Worm (Caenorhabditis elegans) whole organism, young adult: ENCODE data around the gene F53B3.5.

Experiments
- B0019.2 ChIP-seq: fragments of 200-800 bp; sonication (Bioruptor generic); conservative IDR thresholded peaks from 2 replicates; pipeline ENCODE4 v1.3.6; 2022; ENCODE audit warnings: missing genetic modification reagents, missing genetic modification characterization, missing compliant biosample characterization
- B0336.3 ChIP-seq: fragments of 200-800 bp; sonication (Bioruptor generic); IDR thresholded peaks from 2 replicates; pipeline ENCODE4 v1.3.6; 2022; ENCODE audit warnings: missing genetic modification characterization, missing compliant biosample characterization
- C17E4.6 ChIP-seq: fragments of 200-800 bp; sonication (Bioruptor generic); IDR thresholded peaks from 2 replicates; pipeline ENCODE4 v1.3.6; 2022; ENCODE audit warnings: missing genetic modification reagents, missing genetic modification characterization, missing compliant biosample characterization
- D2030.7 ChIP-seq: fragments of 200-800 bp; sonication (Bioruptor generic); IDR thresholded peaks from 2 replicates; pipeline ENCODE4 v1.3.6; 2022; ENCODE audit warnings: missing genetic modification reagents, missing genetic modification characterization, missing compliant biosample characterization
- F10E7.11 ChIP-seq: sonication (generic microtip); optimal IDR thresholded peaks from 2 replicates; lab custom pipeline; 2017; ENCODE audit warnings: mild to moderate bottlenecking, missing genetic modification characterization, moderate library complexity, missing compliant biosample characterization
- F55B11.4 ChIP-seq: sonication (generic microtip); optimal IDR thresholded peaks from 2 replicates; lab custom pipeline; 2016; ENCODE audit warnings: missing compliant biosample characterization, missing genetic modification characterization, borderline replicate concordance; ENCODE audit not compliant: insufficient read depth
- F57A8.1 ChIP-seq: fragments of 200-800 bp; sonication (Bioruptor generic); optimal IDR thresholded peaks from 2 replicates; lab custom pipeline; 2018; ENCODE audit warnings: mild to moderate bottlenecking, missing genetic modification characterization, moderate library complexity, missing compliant biosample characterization
- Y53F4B.3 ChIP-seq: fragments of 200-800 bp; sonication (Bioruptor generic); IDR thresholded peaks from 2 replicates; pipeline ENCODE4 v1.3.6; 2022; ENCODE audit warnings: missing genetic modification reagents, missing genetic modification characterization, missing compliant biosample characterization
- Y53G8AR.9 ChIP-seq: fragments of 200-800 bp; sonication (Bioruptor generic); conservative IDR thresholded peaks from 2 replicates; pipeline ENCODE4 v1.3.6; 2022; ENCODE audit warnings: missing genetic modification reagents, missing genetic modification characterization, missing compliant biosample characterization
- Y67H2A.10 ChIP-seq: fragments of 200-800 bp; sonication (Bioruptor generic); conservative IDR thresholded peaks from 2 replicates; pipeline ENCODE4 v1.3.6; 2022; ENCODE audit warnings: missing genetic modification reagents, missing genetic modification characterization, missing compliant biosample characterization
- ama-1 ChIP-seq, 3 experiments: fragments of 150-350 bp in 1 of 3; sonication (generic microtip) in 2 of 3; optimal IDR thresholded peaks; 2 replicates each; lab custom pipeline; 2014 to 2018; ENCODE audit warnings: missing biosample characterization in 2 of 3, missing genetic modification characterization in 2 of 3, missing genetic modification reagents in 2 of 3
- atf-7 ChIP-seq: sonication (generic microtip); optimal IDR thresholded peaks from 2 replicates; lab custom pipeline; 2017; ENCODE audit warnings: mild to moderate bottlenecking, missing genetic modification characterization, missing compliant biosample characterization
- attf-3 ChIP-seq: fragments of 200-800 bp; sonication (Bioruptor generic); conservative IDR thresholded peaks from 2 replicates; pipeline ENCODE4 v1.3.6; 2022; ENCODE audit warnings: missing genetic modification reagents, missing genetic modification characterization, missing compliant biosample characterization
- ccch-3 ChIP-seq: fragments of 200-800 bp; sonication (Bioruptor generic); optimal IDR thresholded peaks from 2 replicates; lab custom pipeline; 2018; ENCODE audit warnings: mild to moderate bottlenecking, missing genetic modification characterization, missing compliant biosample characterization
- ceh-100 ChIP-seq: fragments of 200-800 bp; sonication (Bioruptor generic); IDR thresholded peaks from 2 replicates; pipeline ENCODE4 v1.3.6; 2022; ENCODE audit warnings: missing genetic modification reagents, missing genetic modification characterization, missing compliant biosample characterization
- ceh-40 ChIP-seq: fragments of 200-800 bp; sonication (Bioruptor generic); IDR thresholded peaks from 2 replicates; pipeline ENCODE4 v1.3.6; 2022; ENCODE audit warnings: missing genetic modification characterization, missing compliant biosample characterization
- chd-7 ChIP-seq: sonication (generic microtip); optimal IDR thresholded peaks from 2 replicates; lab custom pipeline; 2016; ENCODE audit warnings: mild to moderate bottlenecking, missing genetic modification characterization, moderate library complexity, missing compliant biosample characterization
- dox-1 ChIP-seq: fragments of 200-800 bp; sonication (Bioruptor generic); IDR thresholded peaks from 2 replicates; pipeline ENCODE4 v1.3.6; 2022; ENCODE audit warnings: missing genetic modification reagents, missing genetic modification characterization, missing compliant biosample characterization
- dpff-1 ChIP-seq: sonication (generic microtip); optimal IDR thresholded peaks from 2 replicates; lab custom pipeline; 2017; ENCODE audit warnings: mild to moderate bottlenecking, missing genetic modification characterization, missing compliant biosample characterization
- hmg-1.2 ChIP-seq: fragments of 200-800 bp; sonication (Bioruptor generic); IDR thresholded peaks from 2 replicates; pipeline ENCODE4 v1.3.6; 2022; ENCODE audit warnings: missing genetic modification reagents, missing genetic modification characterization, missing compliant biosample characterization
- hrde-1 ChIP-seq: sonication (generic microtip); optimal IDR thresholded peaks from 2 replicates; lab custom pipeline; 2016; ENCODE audit warnings: missing genetic modification characterization, mild to moderate bottlenecking, missing compliant biosample characterization, moderate library complexity, missing genotype, missing genetic modification reagents, borderline replicate concordance
- lin-54 ChIP-seq: fragments of 200-800 bp; sonication (Bioruptor generic); optimal IDR thresholded peaks from 2 replicates; lab custom pipeline; 2018; ENCODE audit warnings: mild to moderate bottlenecking, missing genetic modification characterization, missing compliant biosample characterization
- lir-1 ChIP-seq: fragments of 200-800 bp; sonication (Bioruptor generic); conservative IDR thresholded peaks from 2 replicates; pipeline ENCODE4 v1.3.6; 2022; ENCODE audit warnings: missing genetic modification reagents, missing genetic modification characterization, missing compliant biosample characterization
- mcd-1 ChIP-seq: fragments of 200-800 bp; sonication (Bioruptor generic); IDR thresholded peaks from 2 replicates; pipeline ENCODE4 v1.3.6; 2022; ENCODE audit warnings: missing genetic modification reagents, missing genetic modification characterization, missing compliant biosample characterization
- nhr-179 ChIP-seq: sonication (generic microtip); optimal IDR thresholded peaks from 2 replicates; lab custom pipeline; 2016; ENCODE audit warnings: mild to moderate bottlenecking, missing genetic modification characterization, missing compliant biosample characterization
- nhr-80 ChIP-seq: sonication (generic microtip); optimal IDR thresholded peaks from 2 replicates; lab custom pipeline; 2016; ENCODE audit warnings: missing genetic modification characterization, missing compliant biosample characterization
- pha-4 ChIP-seq: fragments of 150-350 bp; sonication (generic microtip); optimal IDR thresholded peaks from 2 replicates; lab custom pipeline; 2014; ENCODE audit warnings: missing biosample characterization, missing genetic modification reagents, missing genetic modification characterization
- rec-8 ChIP-seq, 2 experiments: sonication (generic microtip); optimal IDR thresholded peaks; 2 replicates each; lab custom pipeline; 2016; ENCODE audit warnings: mild to moderate bottlenecking in 2 of 2, missing genetic modification characterization in 2 of 2, missing genetic modification reagents in 2 of 2, missing genotype in 2 of 2, missing biosample characterization in 1 of 2, missing compliant biosample characterization in 1 of 2, moderate library complexity in 1 of 2
- somi-1 ChIP-seq: fragments of 200-800 bp; sonication (Bioruptor generic); optimal IDR thresholded peaks from 2 replicates; lab custom pipeline; 2018; ENCODE audit warnings: mild to moderate bottlenecking, missing genetic modification characterization, missing compliant biosample characterization
- tbp1 ChIP-seq: fragments of 200-800 bp; sonication (Bioruptor generic); optimal IDR thresholded peaks from 2 replicates; lab custom pipeline; 2018; ENCODE audit warnings: mild to moderate bottlenecking, missing genetic modification characterization, missing compliant biosample characterization
- unc-62 ChIP-seq: fragments of 150-350 bp; optimal IDR thresholded peaks from 2 replicates; lab custom pipeline; 2014; ENCODE audit warnings: missing biosample characterization, missing genetic modification reagents, missing genetic modification characterization
- zfh-2 ChIP-seq: fragments of 200-800 bp; sonication (Bioruptor generic); conservative IDR thresholded peaks from 2 replicates; pipeline ENCODE4 v1.3.6; 2022; ENCODE audit warnings: missing genetic modification reagents, missing genetic modification characterization, missing compliant biosample characterization
- zim-3 ChIP-seq: sonication (generic microtip); optimal IDR thresholded peaks from 2 replicates; lab custom pipeline; 2017; ENCODE audit warnings: mild to moderate bottlenecking, missing genetic modification characterization, moderate library complexity, missing compliant biosample characterization
- ztf-18 ChIP-seq: sonication (generic microtip); optimal IDR thresholded peaks from 2 replicates; lab custom pipeline; 2016; ENCODE audit warnings: missing genotype, mild to moderate bottlenecking, missing genetic modification characterization, missing compliant biosample characterization

The F53B3.5 gene

DNA sequence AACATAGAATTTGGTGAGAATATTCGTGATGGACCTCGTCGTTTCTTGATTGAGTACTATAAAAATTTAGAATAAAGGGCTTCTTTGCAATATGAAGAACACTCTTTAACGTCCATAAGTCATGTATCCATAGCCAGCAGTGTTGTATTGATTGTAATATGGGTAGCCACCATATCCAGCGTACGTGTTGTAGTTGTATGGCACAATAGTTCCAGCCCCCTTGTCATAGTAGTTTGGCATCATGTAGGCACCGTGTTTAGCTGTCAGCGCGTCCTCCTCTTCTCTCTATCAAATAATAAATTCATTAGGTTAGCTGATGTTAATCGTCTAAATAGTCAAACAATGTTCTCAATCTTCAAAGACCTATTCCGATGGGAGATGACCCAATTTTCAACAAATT lies 6.1 kb downstream of the F53B3.5 start:
- no peak for TF ChIP-seq D2030.7
- TF ChIP-seq lir-1 = no peak
- no peak for TF ChIP-seq ztf-18 (tag; lab: Kevin White, UChicago)
- TF ChIP-seq B0336.3 = no peak
- TF ChIP-seq ceh-100 (GFP tag; lab: Robert Waterston, UW) = no peak
- no peak for TF ChIP-seq tbp1 (GFP tag; lab: Kevin White, UChicago)
- TF ChIP-seq lin-54 (GFP tag; lab: Kevin White, UChicago) = no peak
- TF ChIP-seq B0019.2 (GFP tag; lab: Robert Waterston, UW) = no peak
- TF ChIP-seq C17E4.6 = no peak
- TF ChIP-seq attf-3 (GFP tag; lab: Robert Waterston, UW) = no peak
- no peak for TF ChIP-seq unc-62

DNA sequence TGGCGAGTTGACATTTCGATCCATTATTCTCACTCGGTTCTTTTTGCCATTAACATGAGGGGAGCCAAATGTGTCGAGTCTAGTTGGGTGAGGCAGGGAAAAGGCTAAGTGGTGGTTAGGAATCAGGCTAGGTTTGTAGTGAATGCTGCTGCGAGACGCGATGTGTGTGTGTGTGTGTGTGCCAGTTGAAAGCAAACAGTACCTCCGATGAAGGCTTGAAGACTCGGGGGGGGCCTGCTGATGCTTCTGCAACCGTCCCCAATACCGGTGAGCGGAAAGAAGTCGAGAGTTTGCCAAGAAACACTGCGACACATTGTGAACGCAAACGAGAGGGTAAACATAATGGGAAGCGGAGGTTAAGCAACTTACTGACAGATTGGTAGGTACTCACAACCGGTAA lies 8.3 kb downstream of the F53B3.5 start, which contains the start of gene F53B3.3:
Gene F53B3.3, minus strand, starts transcription at position 101 of the 400 bp plus-strand sequence.
- no peak for TF ChIP-seq nhr-179 (tag; lab: Kevin White, UChicago)
- no peak for TF ChIP-seq chd-7 (tag; lab: Kevin White, UChicago)
- no peak for TF ChIP-seq zim-3
- no peak for TF ChIP-seq Y53G8AR.9 (GFP tag; lab: Robert Waterston, UW)
- TF ChIP-seq dpff-1 = no peak
- no peak for TF ChIP-seq F55B11.4
- TF ChIP-seq ceh-40 (GFP tag; lab: Robert Waterston, UW) = no peak
- TF ChIP-seq ceh-100 (GFP tag; lab: Robert Waterston, UW) = no peak
- no peak for TF ChIP-seq hrde-1 (tag; lab: Kevin White, UChicago)
- no peak for TF ChIP-seq Y67H2A.10
- TF ChIP-seq nhr-80 (tag; lab: Kevin White, UChicago) = no peak
- no peak for TF ChIP-seq F57A8.1

DNA sequence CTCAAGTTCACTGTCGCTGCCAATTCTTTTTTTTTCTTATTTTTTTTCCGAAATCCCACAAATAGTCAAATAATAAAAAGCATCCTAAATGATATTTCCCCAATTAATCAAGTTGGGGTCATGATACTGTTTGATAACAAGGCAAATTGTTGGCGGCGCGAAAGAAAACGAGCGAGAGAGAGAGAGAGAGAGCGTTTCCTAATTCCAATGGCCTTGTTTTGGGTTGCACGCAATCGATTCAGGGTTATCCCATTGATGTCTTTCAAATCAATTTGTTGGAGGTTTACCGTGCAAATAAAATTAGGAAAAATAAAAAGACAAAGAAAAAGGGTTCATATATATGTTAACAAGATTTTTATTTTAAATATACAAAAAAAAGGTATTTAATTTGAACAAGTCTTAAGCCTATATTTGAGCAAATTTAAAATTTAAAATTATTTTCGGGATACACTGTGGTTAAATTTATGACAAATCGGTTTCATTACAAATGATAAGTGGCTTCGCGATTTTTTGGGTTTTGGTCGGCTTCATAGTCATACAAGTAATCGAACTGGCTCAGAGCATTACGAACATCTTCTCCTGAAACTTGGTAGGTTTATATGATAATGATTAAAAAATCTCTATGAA lies 13.7 kb downstream of the F53B3.5 start:
- TF ChIP-seq ama-1 (optimal IDR thresholded peaks at IDR 0.05; lab: Kevin White, UChicago) (peak; percentile 49), ama-1 (GFP tag; optimal IDR thresholded peaks at IDR 0.05; lab: Kevin White, UChicago) (no peak), somi-1 (GFP tag; lab: Kevin White, UChicago) (no peak)
- TF ChIP-seq, all 124 proteins: peak for 1

DNA sequence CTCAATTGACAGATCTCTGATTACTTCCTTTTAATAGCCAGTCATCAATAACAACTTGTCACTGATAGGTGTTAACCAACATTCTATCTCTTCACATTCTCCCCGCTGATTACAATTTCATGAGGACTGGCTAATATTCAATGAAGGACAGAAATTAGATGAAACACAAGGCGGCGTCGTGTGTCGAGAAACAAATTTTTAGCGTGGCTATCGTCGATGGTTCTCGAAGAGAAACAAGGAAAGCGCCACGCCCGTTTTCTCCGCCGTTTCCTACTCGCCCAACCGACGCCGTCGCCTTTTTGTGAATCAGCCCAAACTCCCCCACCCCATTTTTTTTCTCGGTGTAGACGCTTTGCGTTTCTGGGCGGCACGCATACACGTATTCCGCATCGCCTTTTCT lies 15.4 kb downstream of the F53B3.5 start, which contains the start of gene F53B3.6:
Gene F53B3.6, plus strand, starts transcription at position 284 of the 400 bp plus-strand sequence.
- TF ChIP-seq Y53F4B.3 (GFP tag; lab: Robert Waterston, UW) (no peak), pha-4 (tag; lab: Kevin White, UChicago) (no peak), dox-1 (no peak), zfh-2 (0 out of 2 replicates have a peak, but pooled peaks have one; percentile 34), nhr-179 (tag; lab: Kevin White, UChicago) (no peak), mcd-1 (GFP tag; lab: Robert Waterston, UW) (no peak)

DNA sequence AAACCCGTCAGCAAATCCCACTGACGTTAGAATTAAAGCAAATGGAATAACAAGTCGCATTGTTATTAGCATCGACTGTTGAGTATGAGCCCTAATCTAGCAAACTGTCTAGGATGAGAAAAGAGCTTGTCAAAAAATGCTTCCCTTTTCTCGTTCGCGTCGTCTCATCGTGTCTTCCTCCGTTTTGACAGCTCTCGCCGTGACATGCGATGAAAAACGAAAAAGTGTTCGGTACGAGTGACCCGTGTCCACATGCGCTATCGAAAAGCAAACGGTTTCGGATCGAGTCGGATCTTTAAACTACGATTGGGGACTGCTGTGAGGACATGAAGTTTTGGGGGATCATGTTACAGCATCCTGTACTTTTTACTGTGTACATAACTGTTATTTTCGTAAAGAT lies 17.0 kb downstream of the F53B3.5 start, which contains the start of gene comt-1:
Gene comt-1, minus strand, starts transcription at position 101 of the 400 bp plus-strand sequence.
- TF ChIP-seq rec-8 (tag; optimal IDR thresholded peaks at IDR 0.05; lab: Kevin White, UChicago) = no peak
- TF ChIP-seq hmg-1.2 = no peak
- TF ChIP-seq ccch-3 (GFP tag; lab: Kevin White, UChicago) = no peak
- TF ChIP-seq F10E7.11 (tag; lab: Kevin White, UChicago) = no peak
- TF ChIP-seq atf-7 (tag; lab: Kevin White, UChicago) = no peak
- TF ChIP-seq, all 124 proteins: peak for 0
